Worm (Caenorhabditis elegans): ENCODE data around the gene srg-13.

Gene srg-13

ce11 chrIII:4656415-4656814 is 15.6 kb upstream of the srg-13 start (continued):
- TF ChIP-seq nhr-10 (tag; optimal IDR thresholded peaks at IDR 0.05) (no peak), rbr-2 (tag; optimal IDR thresholded peaks at IDR 0.05) (peak; percentile 82)

DNA sequence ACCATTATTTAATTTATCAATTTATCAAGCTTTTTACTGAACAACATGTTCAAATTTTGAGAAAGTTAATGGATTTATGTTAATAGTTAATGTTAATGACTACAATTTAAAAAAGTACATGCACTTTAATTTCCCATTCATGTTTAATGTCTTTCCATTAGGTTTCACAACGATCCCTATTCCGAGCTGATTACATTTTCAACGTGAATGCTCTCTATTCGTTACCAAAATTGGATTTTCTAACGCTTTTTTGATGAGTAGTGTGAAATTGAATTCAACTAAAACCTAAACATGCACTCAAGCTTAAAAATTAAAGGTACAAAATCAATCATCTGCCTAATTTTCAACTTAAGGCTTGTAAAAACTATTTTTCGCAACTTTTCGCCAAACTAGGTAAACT is 14.7 kb upstream of the srg-13 start:
- TF ChIP-seq hlh-30 (tag; optimal IDR thresholded peaks at IDR 0.05; ENCODE audit: insufficient read depth) = no peak
- TF ChIP-seq ces-1 (GFP tag; optimal IDR thresholded peaks at IDR 0.05) = peak; percentile 90

ce11 chrIII:4658384-4658844 is 13.6 kb upstream of the srg-13 start, which contains the start of gene cdka-1:
cdka-1 (plus strand) TSS chrIII:4658794.
- TF ChIP-seq ctbp-1 (GFP tag; IDR thresholded peaks at IDR 0.05) (0 out of 2 replicates have a peak, but pooled peaks have one; percentile 31), madf-5 (GFP tag; IDR thresholded peaks at IDR 0.05) (no peak), rbr-2 (tag; optimal IDR thresholded peaks at IDR 0.05) (peak; percentile 12), daf-16 (GFP tag; optimal IDR thresholded peaks at IDR 0.05) (no peak), daf-16 (tag; optimal IDR thresholded peaks at IDR 0.05) (no peak), mep-1 (tag; optimal IDR thresholded peaks at IDR 0.05) (peak; percentile 15), unc-62 (GFP tag; optimal IDR thresholded peaks at IDR 0.05 in 1 of 2) (no peak), unc-62 (tag; optimal IDR thresholded peaks at IDR 0.05) (no peak), hlh-30 (tag; optimal IDR thresholded peaks at IDR 0.05; ENCODE audit: insufficient read depth) (peak; percentile 9), saeg-2 (GFP tag; IDR thresholded peaks at IDR 0.05) (no peak), ces-1 (GFP tag; optimal IDR thresholded peaks at IDR 0.05) (peak; percentile 81), lsy-2 (tag; optimal IDR thresholded peaks at IDR 0.05) (peak in 1 of 2 experiments; percentile 35), F37D6.2 (tag; optimal IDR thresholded peaks at IDR 0.05) (peak; percentile 13), Y48G9A.11 (GFP tag; IDR thresholded peaks at IDR 0.05) (no peak)

ce11 chrIII:4659426-4659825 is 12.6 kb upstream of the srg-13 start:
- TF ChIP-seq unc-62 (GFP tag; optimal IDR thresholded peaks at IDR 0.05 in 1 of 2) = peak in 1 of 2 experiments; percentile 65
- TF ChIP-seq unc-62 (tag; optimal IDR thresholded peaks at IDR 0.05) = no peak
- no peak for TF ChIP-seq zip-2 (tag; optimal IDR thresholded peaks at IDR 0.05)
- peak; percentile 98 for TF ChIP-seq aha-1 (tag)

- TF ChIP-seq lin-15B (tag; optimal IDR thresholded peaks at IDR 0.05) (no peak), aha-1 (tag) (peak; percentile 16)
Observed at ce11 chrIII:4665272-4665671, 6.8 kb upstream of the srg-13 start, which contains the start of gene T23F11.4. T23F11.4 (minus strand) TSS chrIII:4665372.

DNA sequence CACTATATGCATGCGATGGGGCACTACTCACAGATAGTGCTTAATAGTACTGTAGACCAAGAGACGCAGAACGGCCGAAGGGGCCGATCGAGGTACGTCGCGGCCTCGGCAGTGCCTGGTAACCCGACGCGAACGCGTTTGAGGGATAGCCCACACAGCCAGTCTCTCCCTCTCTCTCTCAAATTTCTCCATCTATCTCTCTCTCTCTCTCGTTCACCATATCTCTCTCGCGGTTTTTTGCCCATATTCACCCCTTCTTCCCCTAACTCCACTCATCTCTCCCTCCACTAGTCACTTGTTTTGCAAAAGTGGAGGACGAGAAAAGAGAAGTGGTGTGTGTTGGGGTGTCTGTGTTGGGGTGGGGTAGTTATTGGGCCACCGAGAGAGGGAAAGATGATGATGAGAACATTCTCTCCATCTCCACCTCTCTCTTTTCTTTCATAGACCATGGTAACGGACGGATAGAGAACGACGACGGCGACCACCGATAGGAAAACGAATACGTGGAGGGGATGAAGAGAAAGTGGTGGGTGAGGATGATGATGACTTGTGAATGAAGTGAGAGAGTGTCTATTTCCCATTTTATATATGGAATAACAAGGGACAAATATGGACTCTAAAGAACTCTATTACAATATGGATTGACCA is 5.2 kb upstream of the srg-13 start:
- TF ChIP-seq nhr-11 (tag; optimal IDR thresholded peaks at IDR 0.05) = peak; percentile 19
- TF ChIP-seq lim-7 (GFP tag; IDR thresholded peaks at IDR 0.05) = no peak
- TF ChIP-seq aha-1 (tag) = no peak
- TF ChIP-seq hlh-11 (tag; optimal IDR thresholded peaks at IDR 0.05) = peak; percentile 59
- no peak for TF ChIP-seq snpc-1.2 (GFP tag; IDR thresholded peaks at IDR 0.05)
- no peak for TF ChIP-seq Y75B8A.6 (GFP tag; IDR thresholded peaks at IDR 0.05)
- no peak for TF ChIP-seq D1046.2 (GFP tag; IDR thresholded peaks at IDR 0.05)
- peak; percentile 26 to 78 for TF ChIP-seq mdl-1 (tag; optimal IDR thresholded peaks at IDR 0.05)
- no peak for TF ChIP-seq F37D6.2 (tag; optimal IDR thresholded peaks at IDR 0.05)
- TF ChIP-seq skn-1 (tag; optimal IDR thresholded peaks at IDR 0.05) = no peak
- TF ChIP-seq Y48G9A.11 (GFP tag; IDR thresholded peaks at IDR 0.05) = no peak
- peak in 1 of 2 experiments; percentile 82 for TF ChIP-seq unc-62 (GFP tag; optimal IDR thresholded peaks at IDR 0.05 in 1 of 2)
- TF ChIP-seq unc-62 (tag; optimal IDR thresholded peaks at IDR 0.05) = no peak
- TF ChIP-seq unc-39 (tag; optimal IDR thresholded peaks at IDR 0.05) = no peak
- TF ChIP-seq attf-4 (tag; optimal IDR thresholded peaks at IDR 0.05) = no peak
- TF ChIP-seq rbr-2 (tag; optimal IDR thresholded peaks at IDR 0.05) = peak; percentile 70
- TF ChIP-seq nhr-28 (tag; optimal IDR thresholded peaks at IDR 0.05) = peak; percentile 39
- no peak for TF ChIP-seq madf-9 (GFP tag; conservative IDR thresholded peaks at IDR 0.05)
- no peak for TF ChIP-seq fkh-10 (GFP tag; optimal IDR thresholded peaks at IDR 0.05)
- no peak for TF ChIP-seq zfp-2 (tag; optimal IDR thresholded peaks at IDR 0.05)
- TF ChIP-seq hif-1 (tag; optimal IDR thresholded peaks at IDR 0.05) = no peak
- peak; percentile 62; the same call in 1 of the 2 replicates for TF ChIP-seq hmg-1.1 (GFP tag; IDR thresholded peaks at IDR 0.05)
- peak; percentile 46 for TF ChIP-seq hlh-30 (tag; optimal IDR thresholded peaks at IDR 0.05; ENCODE audit: insufficient read depth)
- TF ChIP-seq nhr-25 (tag; optimal IDR thresholded peaks at IDR 0.05; ENCODE audit: borderline replicate concordance, insufficient read depth) = peak; percentile 66
- TF ChIP-seq set-16 (GFP tag; IDR thresholded peaks at IDR 0.05) = peak; percentile 63
- TF ChIP-seq nhr-42 (GFP tag; IDR thresholded peaks at IDR 0.05) = no peak
- peak; percentile 22 for TF ChIP-seq mxl-3 (GFP tag; optimal IDR thresholded peaks at IDR 0.05)
- no peak for TF ChIP-seq nhr-48 (tag; optimal IDR thresholded peaks at IDR 0.05)

All from whole organism, L4 larva.